Worm (Caenorhabditis elegans): ENCODE data around the gene alkb-7.
A peak's percentile ranks its signal among the peaks of the same experiment; 100 is the strongest.

alkb-7 gene

ce11 chrII:12787831-12788248, at the start of gene alkb-7:
Gene alkb-7 (minus strand): TSS chrII:12788153.
- TF ChIP-seq ceh-43 (GFP tag; optimal IDR thresholded peaks at IDR 0.05) (peak; percentile 29), pha-4 (tag; optimal IDR thresholded peaks at IDR 0.05) (no peak)

- TF ChIP-seq tbx-8 (GFP tag; optimal IDR thresholded peaks at IDR 0.05): no peak
- TF ChIP-seq ces-1 (GFP tag; optimal IDR thresholded peaks at IDR 0.05): no peak
- no peak for TF ChIP-seq ztf-11 (tag; optimal IDR thresholded peaks at IDR 0.05)
- TF ChIP-seq M03D4.4 (tag; optimal IDR thresholded peaks at IDR 0.05): no peak
- no peak for TF ChIP-seq mls-2 (tag; optimal IDR thresholded peaks at IDR 0.05)
- TF ChIP-seq bed-3 (GFP tag; optimal IDR thresholded peaks at IDR 0.05): no peak
- TF ChIP-seq lin-32 (GFP tag; optimal IDR thresholded peaks at IDR 0.05): no peak
- TF ChIP-seq ceh-39 (tag; optimal IDR thresholded peaks at IDR 0.05): no peak
- TF ChIP-seq mab-5 (tag; optimal IDR thresholded peaks at IDR 0.05): no peak
- TF ChIP-seq blmp-1 (tag; optimal IDR thresholded peaks at IDR 0.05): no peak
- TF ChIP-seq unc-62 (GFP tag; optimal IDR thresholded peaks at IDR 0.05): no peak
- no peak for TF ChIP-seq nhr-28 (tag; optimal IDR thresholded peaks at IDR 0.05)
- no peak for TF ChIP-seq sptf-1 (tag; optimal IDR thresholded peaks at IDR 0.05)
- TF ChIP-seq lsy-2 (tag; optimal IDR thresholded peaks at IDR 0.05): no peak
Measured at ce11 chrII:12830347-12830746, 42.4 kb upstream of the alkb-7 start, which contains the start of gene bcmo-1. Gene bcmo-1 (plus strand): TSS chrII:12830676.

DNA sequence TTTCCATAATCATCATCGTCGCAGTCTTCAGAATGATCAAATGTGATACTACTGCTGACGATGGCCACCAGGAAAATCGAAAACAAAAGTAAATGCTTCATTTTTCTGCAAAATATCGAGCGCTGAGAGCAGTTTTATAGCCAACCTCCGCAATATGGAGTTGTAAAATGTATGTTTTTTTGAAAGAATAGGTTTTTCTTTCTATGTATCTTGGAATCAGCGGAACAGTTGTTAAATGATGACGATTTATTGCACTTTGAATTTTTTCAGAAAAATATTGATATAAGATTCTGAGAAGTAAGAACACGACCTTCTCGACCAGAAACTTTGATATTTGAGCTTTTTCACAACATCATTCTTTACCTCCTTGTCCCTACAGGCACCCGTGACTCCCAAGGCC, 40.9 kb upstream of the alkb-7 start, which contains the start of gene Y46G5A.23:
Gene Y46G5A.23, minus strand, starts transcription at position 101 of the 400 bp plus-strand sequence.
- TF ChIP-seq blmp-1 (tag; optimal IDR thresholded peaks at IDR 0.05) (no peak), nhr-237 (tag; optimal IDR thresholded peaks at IDR 0.05) (no peak), unc-120 (tag; optimal IDR thresholded peaks at IDR 0.05; ENCODE audit: poor library complexity, severe bottlenecking) (no peak), elt-3 (tag; optimal IDR thresholded peaks at IDR 0.05) (no peak), unc-39 (tag; optimal IDR thresholded peaks at IDR 0.05) (no peak), sem-2 (GFP tag; optimal IDR thresholded peaks at IDR 0.05) (no peak), drap-1 (GFP tag; optimal IDR thresholded peaks at IDR 0.05) (no peak), unc-62 (GFP tag; optimal IDR thresholded peaks at IDR 0.05) (no peak), ztf-11 (tag; optimal IDR thresholded peaks at IDR 0.05) (no peak)

- no peak for TF ChIP-seq nhr-2 (tag; optimal IDR thresholded peaks at IDR 0.05)
- TF ChIP-seq nhr-76 (tag; optimal IDR thresholded peaks at IDR 0.05): no peak
- TF ChIP-seq mls-2 (tag; optimal IDR thresholded peaks at IDR 0.05): no peak
- no peak for TF ChIP-seq nhr-28 (tag; optimal IDR thresholded peaks at IDR 0.05)
- TF ChIP-seq blmp-1 (tag; optimal IDR thresholded peaks at IDR 0.05): no peak
- TF ChIP-seq drap-1 (GFP tag; optimal IDR thresholded peaks at IDR 0.05): no peak
- TF ChIP-seq mep-1 (tag; optimal IDR thresholded peaks at IDR 0.05): no peak
- TF ChIP-seq M03D4.4 (tag; optimal IDR thresholded peaks at IDR 0.05): no peak
Measured at ce11 chrII:12826752-12827151, 38.8 kb upstream of the alkb-7 start, which contains the start of gene Y46G5A.38. Gene Y46G5A.38 (plus strand): TSS chrII:12827052.

ce11 chrII:12824463-12824862, 36.5 kb upstream of the alkb-7 start:
- TF ChIP-seq nhr-237 (tag; optimal IDR thresholded peaks at IDR 0.05) (no peak), nhr-28 (tag; optimal IDR thresholded peaks at IDR 0.05) (no peak), mab-5 (tag; optimal IDR thresholded peaks at IDR 0.05) (no peak), ces-1 (GFP tag; optimal IDR thresholded peaks at IDR 0.05) (no peak), unc-39 (tag; optimal IDR thresholded peaks at IDR 0.05) (no peak), ceh-43 (GFP tag; optimal IDR thresholded peaks at IDR 0.05) (no peak), M03D4.4 (tag; optimal IDR thresholded peaks at IDR 0.05) (no peak), ham-2 (GFP tag; optimal IDR thresholded peaks at IDR 0.05) (peak; percentile 57)

- no peak for TF ChIP-seq ham-2 (GFP tag; optimal IDR thresholded peaks at IDR 0.05)
- TF ChIP-seq pha-4 (tag; optimal IDR thresholded peaks at IDR 0.05): no peak
- TF ChIP-seq drap-1 (GFP tag; optimal IDR thresholded peaks at IDR 0.05): no peak
- no peak for TF ChIP-seq mab-5 (tag; optimal IDR thresholded peaks at IDR 0.05)
Measured at ce11 chrII:12823437-12823836, 35.5 kb upstream of the alkb-7 start, which contains the start of gene Y46G5A.36. Gene Y46G5A.36 (plus strand): TSS chrII:12823679.

- TF ChIP-seq blmp-1 (tag; optimal IDR thresholded peaks at IDR 0.05) (no peak), ceh-43 (GFP tag; optimal IDR thresholded peaks at IDR 0.05) (no peak), snpc-4 (tag; optimal IDR thresholded peaks at IDR 0.05) (no peak), nhr-237 (tag; optimal IDR thresholded peaks at IDR 0.05) (no peak), mep-1 (tag; optimal IDR thresholded peaks at IDR 0.05) (no peak), unc-120 (tag; optimal IDR thresholded peaks at IDR 0.05; ENCODE audit: poor library complexity, severe bottlenecking) (no peak), lin-32 (GFP tag; optimal IDR thresholded peaks at IDR 0.05) (no peak), ceh-83 (GFP tag; optimal IDR thresholded peaks at IDR 0.05) (no peak), sptf-1 (tag; optimal IDR thresholded peaks at IDR 0.05) (no peak), bed-3 (GFP tag; optimal IDR thresholded peaks at IDR 0.05) (no peak), drap-1 (GFP tag; optimal IDR thresholded peaks at IDR 0.05) (no peak), ces-1 (GFP tag; optimal IDR thresholded peaks at IDR 0.05) (no peak), lsy-2 (tag; optimal IDR thresholded peaks at IDR 0.05) (no peak)
Measured at ce11 chrII:12819979-12820378, 32.0 kb upstream of the alkb-7 start.
